Worm (Caenorhabditis elegans) whole organism, L3 larva: ENCODE data around the gene F46F5.15.

Experiments used
- R02D3.7 ChIP-seq: fragments of 150-350 bp; optimal IDR thresholded peaks from 2 replicates; lab custom pipeline; 2014; ENCODE audit warnings: missing biosample characterization, missing genetic modification characterization
- ZK546.5 ChIP-seq: sonication (generic microtip); optimal IDR thresholded peaks from 2 replicates; lab custom pipeline; 2017; ENCODE audit warnings: missing biosample characterization, missing genetic modification characterization
- aly-2 ChIP-seq: fragments of 150-350 bp; optimal IDR thresholded peaks from 2 replicates; lab custom pipeline; 2014; ENCODE audit warnings: missing biosample characterization, missing genetic modification characterization
- ceh-16 ChIP-seq: sonication (generic microtip); optimal IDR thresholded peaks from 2 replicates; lab custom pipeline; 2017; ENCODE audit warnings: missing biosample characterization, missing genetic modification characterization
- ceh-28 ChIP-seq: fragments of 150-350 bp; optimal IDR thresholded peaks from 2 replicates; lab custom pipeline; 2014; ENCODE audit warnings: missing biosample characterization, missing genetic modification reagents, missing genetic modification characterization
- ceh-82 ChIP-seq: fragments of 150-350 bp; optimal IDR thresholded peaks from 2 replicates; lab custom pipeline; 2014; ENCODE audit warnings: missing biosample characterization, missing genetic modification characterization
- ceh-9 ChIP-seq: sonication (generic microtip); optimal IDR thresholded peaks from 2 replicates; lab custom pipeline; 2018; ENCODE audit warnings: missing biosample characterization, missing genetic modification characterization
- daf-12 ChIP-seq: fragments of 150-350 bp; optimal IDR thresholded peaks from 2 replicates; lab custom pipeline; 2014; ENCODE audit warnings: missing biosample characterization, missing genetic modification reagents, missing genetic modification characterization
- egl-5 ChIP-seq: fragments of 150-350 bp; optimal IDR thresholded peaks from 2 replicates; lab custom pipeline; 2017; ENCODE audit warnings: missing biosample characterization, missing genetic modification reagents, missing genetic modification characterization, inconsistent platforms
- elt-2 ChIP-seq: sonication (generic microtip); optimal IDR thresholded peaks from 2 replicates; lab custom pipeline; 2016; ENCODE audit warnings: missing genetic modification reagents, mild to moderate bottlenecking, missing genetic modification characterization, missing compliant biosample characterization
- eor-1 ChIP-seq, 2 experiments: fragments of 150-350 bp; optimal IDR thresholded peaks; 2 replicates each; lab custom pipeline; 2014 to 2018; ENCODE audit warnings: missing biosample characterization in 2 of 2, missing genetic modification characterization in 2 of 2
- fkh-2 ChIP-seq: fragments of 150-350 bp; optimal IDR thresholded peaks from 2 replicates; lab custom pipeline; 2014; ENCODE audit warnings: missing biosample characterization, missing genetic modification reagents, missing genetic modification characterization
- fos-1 ChIP-seq: fragments of 150-350 bp; optimal IDR thresholded peaks from 2 replicates; lab custom pipeline; 2014; ENCODE audit warnings: missing biosample characterization, missing genetic modification characterization
- hmg-11 ChIP-seq: sonication (generic microtip); optimal IDR thresholded peaks from 2 replicates; lab custom pipeline; 2016; ENCODE audit warnings: missing genetic modification characterization, missing compliant biosample characterization
- jun-1 ChIP-seq: fragments of 150-350 bp; optimal IDR thresholded peaks from 2 replicates; lab custom pipeline; 2014; ENCODE audit warnings: missing biosample characterization, missing genetic modification reagents, missing genetic modification characterization
- lin-15B ChIP-seq: fragments of 150-350 bp; optimal IDR thresholded peaks from 2 replicates; lab custom pipeline; 2014; ENCODE audit warnings: missing biosample characterization, missing genetic modification characterization
- lin-39 ChIP-seq: fragments of 150-350 bp; optimal IDR thresholded peaks from 2 replicates; lab custom pipeline; 2018; ENCODE audit warnings: missing biosample characterization, missing genetic modification reagents, missing genetic modification characterization
- lsy-12 ChIP-seq: sonication (generic microtip); optimal IDR thresholded peaks from 2 replicates; lab custom pipeline; 2016; ENCODE audit warnings: mild to moderate bottlenecking, missing genetic modification characterization, missing compliant biosample characterization
- mdl-1 ChIP-seq: fragments of 150-350 bp; optimal IDR thresholded peaks from 2 replicates; lab custom pipeline; 2014; ENCODE audit warnings: missing biosample characterization, missing genetic modification characterization
- mml-1 ChIP-seq: fragments of 150-350 bp; sonication (generic microtip); optimal IDR thresholded peaks from 3 replicates; lab custom pipeline; 2014; ENCODE audit warnings: missing biosample characterization, missing genetic modification characterization
- nfya-1 ChIP-seq: sonication (generic microtip); optimal IDR thresholded peaks from 2 replicates; lab custom pipeline; 2017; ENCODE audit warnings: missing genetic modification characterization, mild to moderate bottlenecking, missing compliant biosample characterization, antibody characterized with exemption, moderate library complexity; ENCODE audit not compliant: insufficient read depth
- nhr-11 ChIP-seq: fragments of 150-350 bp; optimal IDR thresholded peaks from 2 replicates; lab custom pipeline; 2014; ENCODE audit warnings: missing biosample characterization, missing genetic modification characterization
- nhr-12 ChIP-seq: fragments of 150-350 bp; optimal IDR thresholded peaks from 2 replicates; lab custom pipeline; 2014; ENCODE audit warnings: missing biosample characterization, missing genetic modification characterization
- nhr-28 ChIP-seq: fragments of 150-350 bp; optimal IDR thresholded peaks from 2 replicates; lab custom pipeline; 2014; ENCODE audit warnings: missing biosample characterization, missing genetic modification characterization
- nhr-67 ChIP-seq: fragments of 150-350 bp; optimal IDR thresholded peaks from 2 replicates; lab custom pipeline; 2014; ENCODE audit warnings: missing biosample characterization, missing genetic modification characterization
- nhr-76 ChIP-seq: fragments of 150-350 bp; sonication (generic microtip); optimal IDR thresholded peaks from 5 replicates; lab custom pipeline; 2014; ENCODE audit warnings: missing biosample characterization, missing genetic modification characterization
- nhr-77 ChIP-seq: fragments of 150-350 bp; optimal IDR thresholded peaks from 2 replicates; lab custom pipeline; 2014; ENCODE audit warnings: missing biosample characterization, missing genetic modification characterization
- pha-4 ChIP-seq: fragments of 150-350 bp; optimal IDR thresholded peaks from 2 replicates; lab custom pipeline; 2014; ENCODE audit warnings: missing biosample characterization, missing genetic modification reagents, missing genetic modification characterization
- pqm-1 ChIP-seq: fragments of 150-350 bp; optimal IDR thresholded peaks from 2 replicates; lab custom pipeline; 2017; ENCODE audit warnings: missing biosample characterization, missing genetic modification characterization, inconsistent platforms
- sea-2 ChIP-seq: fragments of 150-350 bp; sonication (generic microtip); optimal IDR thresholded peaks from 4 replicates; lab custom pipeline; 2014; ENCODE audit warnings: missing biosample characterization, missing genetic modification reagents, missing genetic modification characterization
- skn-1 ChIP-seq: fragments of 150-350 bp; optimal IDR thresholded peaks from 2 replicates; lab custom pipeline; 2014; ENCODE audit warnings: missing biosample characterization, missing genetic modification characterization
- tbx-2 ChIP-seq: sonication (generic microtip); optimal IDR thresholded peaks from 2 replicates; lab custom pipeline; 2016; ENCODE audit warnings: mild to moderate bottlenecking, missing genetic modification characterization, missing compliant biosample characterization
- unc-39 ChIP-seq: sonication (generic microtip); optimal IDR thresholded peaks from 4 replicates; lab custom pipeline; 2017; ENCODE audit warnings: missing biosample characterization, missing genetic modification characterization
- unc-62 ChIP-seq: fragments of 150-350 bp; sonication (generic microtip); optimal IDR thresholded peaks from 4 replicates; lab custom pipeline; 2014; ENCODE audit warnings: missing biosample characterization, missing genetic modification reagents, missing genetic modification characterization
- zag-1 ChIP-seq: fragments of 150-350 bp; optimal IDR thresholded peaks from 2 replicates; lab custom pipeline; 2014; ENCODE audit warnings: missing biosample characterization, missing genetic modification characterization
- ztf-4 ChIP-seq: fragments of 150-350 bp; optimal IDR thresholded peaks from 2 replicates; lab custom pipeline; 2014; ENCODE audit warnings: missing biosample characterization, missing genetic modification characterization

F46F5.15 gene

ce11 chrII:788139-788538 lies at the start of gene F46F5.15:
Gene F46F5.15, plus strand, starts transcription at chrII:788439.
- TF ChIP-seq lin-15B (tag; lab: Kevin White, UChicago) = no peak
- TF ChIP-seq R02D3.7 (tag; lab: Kevin White, UChicago) = no peak
- TF ChIP-seq nhr-12 (tag; lab: Kevin White, UChicago) = no peak
- TF ChIP-seq ceh-9 (tag; lab: Kevin White, UChicago) = no peak

ce11 chrII:740808-741207 lies 47.4 kb upstream of the F46F5.15 start, which contains the start of gene fbxc-48:
Gene fbxc-48, minus strand, starts transcription at chrII:740908.
- TF ChIP-seq nhr-67 (tag; lab: Kevin White, UChicago) (no peak), R02D3.7 (tag; lab: Kevin White, UChicago) (no peak), ceh-28 (tag; lab: Kevin White, UChicago) (no peak), lin-39 (tag; lab: Kevin White, UChicago) (no peak), sea-2 (GFP tag; lab: Kevin White, UChicago) (no peak), mdl-1 (tag; lab: Kevin White, UChicago) (no peak), ztf-4 (tag; lab: Kevin White, UChicago) (no peak), tbx-2 (tag; lab: Kevin White, UChicago) (no peak), mml-1 (tag; lab: Kevin White, UChicago) (no peak), nhr-76 (tag; lab: Kevin White, UChicago) (no peak)
- TF ChIP-seq, all 47 proteins: peak for 0

ce11 chrII:750155-750554 lies 38.1 kb upstream of the F46F5.15 start, which contains the start of gene snt-6:
Gene snt-6, minus strand, starts transcription at chrII:750212.
- no peak for TF ChIP-seq skn-1 (tag; lab: Kevin White, UChicago)
- TF ChIP-seq unc-62 = no peak
- TF ChIP-seq zag-1 = no peak
- no peak for TF ChIP-seq nfya-1 (tag; lab: Kevin White, UChicago)
- no peak for TF ChIP-seq egl-5
- no peak for TF ChIP-seq mml-1 (tag; lab: Kevin White, UChicago)
- no peak for TF ChIP-seq pha-4
- TF ChIP-seq nhr-12 (tag; lab: Kevin White, UChicago) = no peak
- TF ChIP-seq ZK546.5 (tag; lab: Kevin White, UChicago) = no peak
- TF ChIP-seq unc-39 (tag; lab: Kevin White, UChicago) = no peak
- TF ChIP-seq nhr-11 (tag; lab: Kevin White, UChicago) = no peak
- no peak for TF ChIP-seq ceh-16 (tag; lab: Kevin White, UChicago)
- TF ChIP-seq nhr-77 = no peak
- TF ChIP-seq ceh-82 (tag; lab: Kevin White, UChicago) = no peak
- TF ChIP-seq nhr-28 (tag; lab: Kevin White, UChicago) = no peak

ce11 chrII:751850-752249 lies 36.4 kb upstream of the F46F5.15 start:
- no peak for TF ChIP-seq lsy-12 (tag; lab: Kevin White, UChicago)
- no peak for TF ChIP-seq fos-1
- no peak for TF ChIP-seq elt-2
- no peak for TF ChIP-seq nhr-12 (tag; lab: Kevin White, UChicago)
- TF ChIP-seq eor-1 (tag; optimal IDR thresholded peaks at IDR 0.05; lab: Kevin White, UChicago) = no peak
- no peak for TF ChIP-seq nhr-76 (tag; lab: Kevin White, UChicago)
- no peak for TF ChIP-seq nhr-11 (tag; lab: Kevin White, UChicago)
- no peak for TF ChIP-seq tbx-2 (tag; lab: Kevin White, UChicago)
- TF ChIP-seq pqm-1 (tag; lab: Kevin White, UChicago) = no peak
- TF ChIP-seq mdl-1 (tag; lab: Kevin White, UChicago) = no peak
- TF ChIP-seq hmg-11 (tag; lab: Kevin White, UChicago) = no peak

ce11 chrII:753469-753868 lies 34.8 kb upstream of the F46F5.15 start:
- TF ChIP-seq aly-2 (tag; lab: Kevin White, UChicago) (no peak), nhr-77 (no peak), daf-12 (tag; lab: Kevin White, UChicago) (no peak), tbx-2 (tag; lab: Kevin White, UChicago) (no peak), unc-39 (tag; lab: Kevin White, UChicago) (no peak), fkh-2 (no peak), jun-1 (tag; lab: Kevin White, UChicago) (no peak), ceh-16 (tag; lab: Kevin White, UChicago) (no peak), nhr-76 (tag; lab: Kevin White, UChicago) (no peak)
